Fruit fly (Drosophila melanogaster): ENCODE results near the gene knk.

knk gene

DNA sequence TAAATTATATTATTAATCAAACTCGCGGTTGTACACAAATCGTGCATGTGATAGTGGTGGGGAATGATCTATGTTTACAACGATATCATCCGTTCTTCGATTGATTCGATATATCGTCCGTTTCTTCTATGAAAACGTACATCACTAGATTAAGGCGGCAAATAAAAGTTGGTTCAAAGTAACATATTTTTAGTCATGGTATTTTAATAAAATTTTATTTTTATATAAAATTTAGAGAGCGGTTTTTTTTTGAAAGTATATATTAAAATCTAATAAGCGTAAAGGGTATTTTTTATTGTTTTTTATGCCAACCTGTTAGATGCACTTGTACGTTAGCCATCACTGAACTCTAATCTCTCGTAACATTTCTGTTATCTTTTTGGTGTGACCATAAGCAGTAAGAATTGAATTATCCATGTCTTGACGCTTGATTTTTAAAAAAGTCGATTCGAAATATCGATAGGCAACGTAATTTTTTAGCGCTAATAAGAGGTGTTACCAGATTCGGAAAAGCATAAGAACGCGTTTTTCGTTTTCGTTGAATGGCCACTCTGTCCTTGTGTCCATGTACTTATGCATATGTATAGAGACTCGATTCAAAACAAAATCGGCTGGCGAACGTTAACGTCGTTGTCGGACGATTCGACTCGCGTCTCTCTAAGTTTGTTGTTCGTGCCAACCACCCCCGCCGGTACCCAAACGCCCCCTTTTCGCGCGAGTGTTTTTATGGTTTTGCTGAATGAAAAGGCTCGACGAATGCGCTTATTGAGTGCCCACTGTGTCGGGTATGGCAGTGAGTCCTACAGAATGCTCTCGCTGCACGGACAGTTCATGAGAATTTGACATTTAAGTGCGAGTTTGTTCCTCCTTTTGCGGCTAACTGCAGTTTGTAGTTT, 18.9 kb upstream of the knk start, which contains the start of the genes TAF1B and Invadolysin (continued):
- peak; percentile 76 for TF ChIP-seq CG1603 (tag; optimal IDR thresholded peaks at IDR 0.05)
- TF ChIP-seq bbx (GFP tag; IDR thresholded peaks at IDR 0.05; ENCODE audit: partially characterized antibody) = peak; percentile 91
- TF ChIP-seq CG34224 (GFP tag; IDR thresholded peaks at IDR 0.05; ENCODE audit: partially characterized antibody) = peak; percentile 91
- no peak for TF ChIP-seq CG4328 (GFP tag; optimal IDR thresholded peaks at IDR 0.05)
- TF ChIP-seq zf30C (GFP tag; optimal IDR thresholded peaks at IDR 0.05) = peak; percentile 14
- peak; percentile 60 for TF ChIP-seq Sox102F (GFP tag; optimal IDR thresholded peaks at IDR 0.05)
- TF ChIP-seq CG11560 (tag; IDR thresholded peaks at IDR 0.05) = no peak
- TF ChIP-seq CkIIα-i1 (GFP tag; IDR thresholded peaks at IDR 0.05) = no peak
- TF ChIP-seq slou (GFP tag; optimal IDR thresholded peaks at IDR 0.05) = no peak
- peak in 1 of 2 experiments; percentile 39 for TF ChIP-seq insv (GFP tag; optimal IDR thresholded peaks at IDR 0.05)
- TF ChIP-seq amos (GFP tag; IDR thresholded peaks at IDR 0.05; ENCODE audit: partially characterized antibody) = peak; percentile 95
- TF ChIP-seq CG12071 (GFP tag; optimal IDR thresholded peaks at IDR 0.05) = peak; percentile 51
- peak; percentile 54 for TF ChIP-seq sisA (GFP tag; IDR thresholded peaks at IDR 0.05)
- peak; percentile 45 for TF ChIP-seq CG6254 (GFP tag; optimal IDR thresholded peaks at IDR 0.05)
- TF ChIP-seq Kr (GFP tag; optimal IDR thresholded peaks at IDR 0.05) = peak; percentile 48
- no peak; the same call in 2 of the 3 replicates for TF ChIP-seq CG11695 (GFP tag; IDR thresholded peaks at IDR 0.05)
- no peak; the same call in 1 of the 2 replicates for TF ChIP-seq klu (GFP tag; IDR thresholded peaks at IDR 0.05)
- TF ChIP-seq bsh (GFP tag; optimal IDR thresholded peaks at IDR 0.05) = peak in 1 of 2 experiments; percentile 31
- peak; percentile 80 for TF ChIP-seq stwl (tag; optimal IDR thresholded peaks at IDR 0.05)
- TF ChIP-seq TFAM (GFP tag; optimal IDR thresholded peaks at IDR 0.05) = no peak
- TF ChIP-seq Ssrp (tag; optimal IDR thresholded peaks at IDR 0.05) = peak; percentile 39
- TF ChIP-seq tgo (GFP tag; IDR thresholded peaks at IDR 0.05) = peak; percentile 43; the same call in 2 of the 3 replicates
- TF ChIP-seq NC2β (GFP tag; optimal IDR thresholded peaks at IDR 0.05) = peak; percentile 46
- peak; percentile 40; the same call in 1 of the 2 replicates for TF ChIP-seq Ada2b (GFP tag; IDR thresholded peaks at IDR 0.05)
- peak; percentile 40 for TF ChIP-seq CG4617 (GFP tag; optimal IDR thresholded peaks at IDR 0.05; ENCODE audit: borderline replicate concordance)
- peak; percentile 80 for TF ChIP-seq vnd (GFP tag; IDR thresholded peaks at IDR 0.05; ENCODE audit: partially characterized antibody)
- no peak for TF ChIP-seq CG7786 (GFP tag; optimal IDR thresholded peaks at IDR 0.05)
- TF ChIP-seq CG13424 (tag; optimal IDR thresholded peaks at IDR 0.05) = peak; percentile 56
- peak; percentile 63 for TF ChIP-seq Xbp1 (GFP tag; optimal IDR thresholded peaks at IDR 0.05)
- TF ChIP-seq croc (GFP tag; conservative IDR thresholded peaks at IDR 0.05) = no peak
- peak; percentile 51 for TF ChIP-seq Hr3 (GFP tag; optimal IDR thresholded peaks at IDR 0.05)
- peak; percentile 37 for TF ChIP-seq Mes4 (GFP tag; optimal IDR thresholded peaks at IDR 0.05)
- peak; percentile 13; the same call in 1 of the 2 replicates for TF ChIP-seq wdn (GFP tag; IDR thresholded peaks at IDR 0.05)
- TF ChIP-seq CG12155 (GFP tag; optimal IDR thresholded peaks at IDR 0.05) = peak; percentile 57
- TF ChIP-seq Stat92E (GFP tag; optimal IDR thresholded peaks at IDR 0.05) = peak in 1 of 3 experiments; percentile 35

DNA sequence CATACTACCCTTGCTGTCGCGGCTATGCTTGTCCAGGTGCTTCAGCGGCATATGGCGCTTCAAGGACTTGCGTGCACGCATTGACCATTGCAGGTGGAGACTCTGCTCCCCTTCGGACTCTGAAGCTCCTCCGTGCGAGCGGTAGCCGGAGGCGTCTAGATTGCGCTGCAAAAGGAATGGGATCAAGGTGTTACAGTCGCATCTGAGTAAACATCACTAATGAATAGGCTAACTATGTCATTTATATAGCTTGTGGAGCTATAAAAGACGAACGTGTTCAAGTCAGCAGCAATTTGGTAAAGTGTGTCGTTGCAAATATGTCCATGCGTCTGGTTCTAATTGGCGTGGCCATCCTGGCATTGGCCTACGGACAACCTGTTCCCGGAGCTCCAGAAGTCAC, 17.3 kb upstream of the knk start, which contains the start of gene CG42759:
Gene CG42759, plus strand, starts transcription at position 301 of the 400 bp plus-strand sequence.
- TF ChIP-seq Med (GFP tag) (peak; percentile 7), slou (GFP tag; optimal IDR thresholded peaks at IDR 0.05) (no peak), Xbp1 (GFP tag; optimal IDR thresholded peaks at IDR 0.05) (no peak), klu (GFP tag; IDR thresholded peaks at IDR 0.05) (0 out of 2 replicates have a peak, but pooled peaks have one; percentile 19), CG15696 (tag; optimal IDR thresholded peaks at IDR 0.05) (no peak), CG13296 (GFP tag; optimal IDR thresholded peaks at IDR 0.05) (no peak), ara (GFP tag; IDR thresholded peaks at IDR 0.05) (no peak), CG15011 (GFP tag; optimal IDR thresholded peaks at IDR 0.05) (no peak), pb (GFP tag; optimal IDR thresholded peaks at IDR 0.05) (no peak), zfh1 (GFP tag; IDR thresholded peaks at IDR 0.05) (no peak), seq (GFP tag; IDR thresholded peaks at IDR 0.05) (no peak), vvl (GFP tag; IDR thresholded peaks at IDR 0.05) (no peak), CG6854 (GFP tag; optimal IDR thresholded peaks at IDR 0.05) (no peak), Jarid2 (GFP tag; optimal IDR thresholded peaks at IDR 0.05) (no peak), ems (GFP tag; optimal IDR thresholded peaks at IDR 0.05) (no peak), stc (GFP tag; IDR thresholded peaks at IDR 0.05) (no peak), gfzf (GFP tag; optimal IDR thresholded peaks at IDR 0.05) (no peak)

All from whole organism, embryonic.